Worm (Caenorhabditis elegans) whole organism, L4 larva: ENCODE measurements around the gene W01D2.1.

Experiments used
- F44E2.7 ChIP-seq: fragments of 200-800 bp; sonication (Bioruptor generic); IDR thresholded peaks from 2 replicates; pipeline ENCODE4 v2.1.2; 2022; ENCODE audit warnings: missing genetic modification characterization, missing compliant biosample characterization
- F49E8.2 ChIP-seq: sonication (generic microtip); optimal IDR thresholded peaks from 2 replicates; lab custom pipeline; 2016; ENCODE audit warnings: missing compliant biosample characterization, mild to moderate bottlenecking, missing genetic modification characterization, borderline replicate concordance
- T26A8.4 ChIP-seq: fragments of 200-800 bp; sonication (Bioruptor generic); IDR thresholded peaks from 2 replicates; pipeline ENCODE4 v1.3.6; 2022; ENCODE audit warnings: missing genetic modification characterization, missing compliant biosample characterization
- Y48G9A.11 ChIP-seq: fragments of 200-800 bp; sonication (Bioruptor generic); IDR thresholded peaks from 2 replicates; pipeline ENCODE4 v1.3.6; 2022; ENCODE audit warnings: missing genetic modification reagents, missing genetic modification characterization, missing compliant biosample characterization
- Y5F2A.4 ChIP-seq: fragments of 200-800 bp; sonication (Bioruptor generic); optimal IDR thresholded peaks from 2 replicates; lab custom pipeline; 2018; ENCODE audit warnings: mild to moderate bottlenecking, missing genetic modification characterization, missing compliant biosample characterization
- ZK337.2 ChIP-seq: fragments of 200-800 bp; sonication (Bioruptor generic); IDR thresholded peaks from 2 replicates; pipeline ENCODE4 v1.3.6; 2022; ENCODE audit warnings: missing genetic modification reagents, missing genetic modification characterization, missing compliant biosample characterization
- aha-1 ChIP-seq: fragments of 150-350 bp; peaks from one replicate; lab custom pipeline; 2014; ENCODE audit warnings: missing biosample characterization, missing genetic modification characterization
- attf-4 ChIP-seq: sonication (generic microtip); optimal IDR thresholded peaks from 3 replicates; lab custom pipeline; 2017; ENCODE audit warnings: missing biosample characterization, missing genetic modification characterization
- ceh-20 ChIP-seq: fragments of 200-800 bp; sonication (Bioruptor generic); IDR thresholded peaks from 2 replicates; pipeline ENCODE4 v1.3.6; 2022; ENCODE audit warnings: missing genetic modification reagents, missing genetic modification characterization, missing compliant biosample characterization
- ceh-44 ChIP-seq: fragments of 200-800 bp; sonication (Bioruptor generic); IDR thresholded peaks from 2 replicates; pipeline ENCODE4 v1.3.6; 2022; ENCODE audit warnings: missing genetic modification reagents, missing genetic modification characterization, missing compliant biosample characterization
- cey-2 ChIP-seq: sonication (generic microtip); optimal IDR thresholded peaks from 3 replicates; lab custom pipeline; 2017; ENCODE audit warnings: missing genetic modification characterization, mild to moderate bottlenecking, missing compliant biosample characterization, antibody characterized with exemption, borderline replicate concordance; ENCODE audit not compliant: insufficient read depth
- daf-12 ChIP-seq: fragments of 150-350 bp; optimal IDR thresholded peaks from 2 replicates; lab custom pipeline; 2014; ENCODE audit warnings: missing biosample characterization, missing genetic modification reagents, missing genetic modification characterization
- dmd-8 ChIP-seq: fragments of 200-800 bp; sonication (Bioruptor generic); IDR thresholded peaks from 2 replicates; pipeline ENCODE4 v1.3.6; 2022; ENCODE audit warnings: missing genetic modification characterization, missing compliant biosample characterization
- dpl-1 ChIP-seq: fragments of 150-350 bp; optimal IDR thresholded peaks from 2 replicates; lab custom pipeline; 2014; ENCODE audit warnings: missing biosample characterization, missing genetic modification reagents, missing genetic modification characterization
- egl-27 ChIP-seq: sonication (generic microtip); optimal IDR thresholded peaks from 3 replicates; lab custom pipeline; 2017; ENCODE audit warnings: missing biosample characterization, missing genetic modification reagents, missing genetic modification characterization
- hlh-11 ChIP-seq: fragments of 200-800 bp; sonication (Bioruptor generic); optimal IDR thresholded peaks from 2 replicates; lab custom pipeline; 2018; ENCODE audit warnings: mild to moderate bottlenecking, missing genetic modification characterization, missing compliant biosample characterization
- lim-7 ChIP-seq: fragments of 200-800 bp; sonication (Bioruptor generic); IDR thresholded peaks from 2 replicates; pipeline ENCODE4 v1.3.6; 2022; ENCODE audit warnings: missing genetic modification characterization, missing compliant biosample characterization
- lin-15B ChIP-seq: fragments of 150-350 bp; sonication (generic microtip); optimal IDR thresholded peaks from 3 replicates; lab custom pipeline; 2014; ENCODE audit warnings: missing biosample characterization, missing genetic modification characterization
- lin-29 ChIP-seq: fragments of 200-800 bp; sonication (Bioruptor generic); IDR thresholded peaks from 2 replicates; pipeline ENCODE4 v1.3.6; 2022; ENCODE audit warnings: missing genetic modification reagents, missing genetic modification characterization, missing compliant biosample characterization
- lir-3 ChIP-seq: sonication (generic microtip); optimal IDR thresholded peaks from 2 replicates; lab custom pipeline; 2016; ENCODE audit warnings: mild to moderate bottlenecking, missing genetic modification characterization, missing compliant biosample characterization
- lsy-2 ChIP-seq, 2 experiments: fragments of 150-350 bp in 1 of 2; sonication (generic microtip) in 1 of 2; optimal IDR thresholded peaks; 2 replicates each; lab custom pipeline; 2014 to 2017; ENCODE audit warnings: missing biosample characterization in 2 of 2, missing genetic modification characterization in 2 of 2
- madf-9 ChIP-seq: fragments of 200-800 bp; sonication (Bioruptor generic); conservative IDR thresholded peaks from 2 replicates; pipeline ENCODE4 v1.3.6; 2022; ENCODE audit warnings: missing genetic modification reagents, missing genetic modification characterization, missing compliant biosample characterization
- mep-1 ChIP-seq: fragments of 150-350 bp; sonication (generic microtip); optimal IDR thresholded peaks from 3 replicates; lab custom pipeline; 2014; ENCODE audit warnings: missing biosample characterization, missing genetic modification characterization
- mxl-3 ChIP-seq: fragments of 200-800 bp; sonication (Bioruptor generic); optimal IDR thresholded peaks from 2 replicates; lab custom pipeline; 2018; ENCODE audit warnings: mild to moderate bottlenecking, missing genetic modification characterization, missing compliant biosample characterization
- nhr-102 ChIP-seq: sonication (generic microtip); optimal IDR thresholded peaks from 2 replicates; lab custom pipeline; 2016; ENCODE audit warnings: mild to moderate bottlenecking, missing genetic modification characterization, moderate library complexity, missing compliant biosample characterization
- nhr-111 ChIP-seq: fragments of 200-800 bp; sonication (Bioruptor generic); optimal IDR thresholded peaks from 2 replicates; lab custom pipeline; 2018; ENCODE audit warnings: mild to moderate bottlenecking, missing genetic modification characterization, missing compliant biosample characterization
- nhr-25 ChIP-seq: sonication (generic microtip); optimal IDR thresholded peaks from 2 replicates; lab custom pipeline; 2017; ENCODE audit warnings: missing genetic modification characterization, mild to moderate bottlenecking, missing compliant biosample characterization, antibody characterized with exemption, moderate library complexity, borderline replicate concordance; ENCODE audit not compliant: insufficient read depth
- pha-4 ChIP-seq, 2 experiments: fragments of 150-350 bp in 1 of 2; fragments of 200-800 bp in 1 of 2; sonication (Bioruptor generic) in 1 of 2; IDR thresholded peaks in 1 of 2; optimal IDR thresholded peaks in 1 of 2; 2 replicates each; pipeline versions ENCODE4 v1.3.6 to Lab custom; 2014 to 2022; ENCODE audit warnings: missing genetic modification characterization in 2 of 2, missing genetic modification reagents in 2 of 2, missing biosample characterization in 1 of 2, missing compliant biosample characterization in 1 of 2
- pqm-1 ChIP-seq: sonication (generic microtip); optimal IDR thresholded peaks from 2 replicates; lab custom pipeline; 2017; ENCODE audit warnings: missing biosample characterization, missing genetic modification characterization
- tag-97 ChIP-seq: fragments of 200-800 bp; sonication (Bioruptor generic); IDR thresholded peaks from 2 replicates; pipeline ENCODE4 v1.3.6; 2022; ENCODE audit warnings: missing genetic modification characterization, missing compliant biosample characterization
- tra-1 ChIP-seq: fragments of 200-800 bp; sonication (Bioruptor generic); IDR thresholded peaks from 2 replicates; pipeline ENCODE4 v1.3.6; 2022; ENCODE audit warnings: missing genetic modification reagents, missing genetic modification characterization, missing compliant biosample characterization
- unc-62 ChIP-seq, 3 experiments: fragments of 150-350 bp in 1 of 3; sonication (generic microtip); optimal IDR thresholded peaks in 2 of 3; peaks in 1 of 3; 1 replicate in 1 of 3; 2 replicates in 2 of 3; lab custom pipeline; 2014 to 2017; ENCODE audit warnings: missing biosample characterization in 3 of 3, missing genetic modification characterization in 3 of 3, missing genetic modification reagents in 3 of 3, missing genotype in 1 of 3
- zag-1 ChIP-seq: fragments of 150-350 bp; optimal IDR thresholded peaks from 2 replicates; lab custom pipeline; 2014; ENCODE audit warnings: missing biosample characterization, missing genetic modification characterization
- zfp-2 ChIP-seq: sonication (generic microtip); optimal IDR thresholded peaks from 2 replicates; lab custom pipeline; 2016; ENCODE audit warnings: mild to moderate bottlenecking, missing genetic modification characterization, missing compliant biosample characterization
- zip-11 ChIP-seq: fragments of 200-800 bp; sonication (Bioruptor generic); IDR thresholded peaks from 2 replicates; pipeline ENCODE4 v1.3.6; 2022; ENCODE audit warnings: missing genetic modification characterization, missing compliant biosample characterization
- ztf-11 ChIP-seq: fragments of 150-350 bp; optimal IDR thresholded peaks from 2 replicates; lab custom pipeline; 2014; ENCODE audit warnings: missing biosample characterization, missing genetic modification characterization

The W01D2.1 gene

DNA sequence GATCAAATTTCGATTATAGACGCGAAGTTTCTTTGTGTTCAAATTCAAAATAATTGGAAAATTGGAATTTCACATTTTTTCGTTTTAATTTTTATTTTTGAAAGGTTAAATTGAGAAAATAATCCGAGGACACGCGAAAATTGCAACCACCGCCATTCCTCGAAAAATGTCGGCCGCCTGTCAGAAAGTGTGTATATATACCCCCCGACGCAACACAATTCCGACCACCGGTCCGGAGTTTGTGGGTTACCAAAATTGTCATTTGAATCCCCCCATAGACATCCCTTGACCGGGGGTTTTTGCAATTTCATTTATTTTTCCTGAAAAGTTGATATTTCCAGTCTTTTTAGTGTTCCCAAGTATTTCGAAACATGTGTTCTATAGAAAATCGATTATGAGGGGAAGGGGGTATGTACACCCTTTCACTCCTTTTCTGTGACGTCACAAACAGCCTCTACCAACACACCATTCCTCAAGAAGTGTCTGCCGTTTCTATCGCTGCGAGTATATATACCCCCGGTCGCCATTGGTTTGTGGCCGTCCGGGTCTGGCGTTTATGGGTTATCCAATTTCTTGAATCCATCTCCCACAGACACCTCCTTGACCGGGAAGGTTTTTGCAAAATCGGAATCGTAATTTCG is 10.9 kb upstream of the W01D2.1 start, which contains the start of gene W01D2.3 (continued):
- TF ChIP-seq F44E2.7 (no peak), tra-1 (GFP tag; lab: Robert Waterston, UW) (peak; percentile 71; the same call in 1 of the 2 replicates), lin-29 (GFP tag; lab: Robert Waterston, UW) (peak; percentile 38; the same call in 1 of the 2 replicates), zag-1 (tag; lab: Kevin White, UChicago) (no peak), daf-12 (tag; lab: Kevin White, UChicago) (no peak), tag-97 (GFP tag; lab: Robert Waterston, UW) (no peak), madf-9 (peak; percentile 53; the same call in 1 of the 2 replicates), dpl-1 (GFP tag; lab: Kevin White, UChicago) (peak; percentile 42), mep-1 (peak; percentile 80), lin-15B (tag; lab: Kevin White, UChicago) (no peak), pha-4 (GFP tag; IDR thresholded peaks at IDR 0.05; lab: Robert Waterston, UW) (peak; percentile 83), pha-4 (tag; optimal IDR thresholded peaks at IDR 0.05; lab: Kevin White, UChicago) (no peak), egl-27 (tag; lab: Kevin White, UChicago) (no peak), unc-62 (GFP tag; optimal IDR thresholded peaks at IDR 0.05 in 1 of 2; lab: Kevin White, UChicago) (peak in 1 of 2 experiments; percentile 93), unc-62 (tag; optimal IDR thresholded peaks at IDR 0.05; lab: Kevin White, UChicago) (no peak), cey-2 (tag; lab: Kevin White, UChicago) (peak; percentile 35), ceh-44 (no peak), mxl-3 (GFP tag; lab: Kevin White, UChicago) (peak; percentile 69), lir-3 (tag; lab: Kevin White, UChicago) (peak; percentile 77), nhr-25 (tag; lab: Kevin White, UChicago) (peak; percentile 86), lsy-2 (tag; optimal IDR thresholded peaks at IDR 0.05; lab: Kevin White, UChicago) (peak in 1 of 2 experiments; percentile 70), nhr-102 (tag; lab: Kevin White, UChicago) (peak; percentile 92), zfp-2 (peak; percentile 29), ZK337.2 (GFP tag; lab: Robert Waterston, UW) (peak; percentile 61; the same call in 1 of the 2 replicates), attf-4 (tag; lab: Kevin White, UChicago) (no peak), lim-7 (peak; percentile 74; the same call in 1 of the 2 replicates), Y5F2A.4 (peak; percentile 49), dmd-8 (GFP tag; lab: Robert Waterston, UW) (0 out of 2 replicates have a peak, but pooled peaks have one; percentile 36), ceh-20 (GFP tag; lab: Robert Waterston, UW) (no peak; the same call in 1 of the 2 replicates)

DNA sequence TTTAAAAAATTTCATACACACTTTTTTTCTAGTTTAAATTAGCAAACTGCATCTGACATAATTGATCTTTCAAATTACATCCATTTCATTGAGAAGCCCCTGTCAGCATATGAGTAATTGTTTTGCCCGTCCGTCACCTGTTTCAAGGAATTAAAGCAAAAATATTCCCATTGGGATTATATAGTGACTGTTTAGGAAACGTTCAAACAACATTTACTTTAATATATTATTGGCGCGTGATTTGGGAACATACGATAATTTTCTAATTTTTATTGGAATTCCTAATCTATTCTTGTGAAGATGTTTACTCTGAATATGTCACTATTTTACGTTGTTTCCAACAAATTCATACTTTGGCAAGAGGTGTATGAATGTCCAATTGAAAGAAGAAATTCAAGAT is 9.6 kb upstream of the W01D2.1 start, which contains the start of gene srt-11:
Gene srt-11 (plus strand): TSS at position 301 of the 400 bp plus-strand sequence.
- TF ChIP-seq aha-1, result peak; percentile 4
- TF ChIP-seq T26A8.4 (GFP tag; lab: Robert Waterston, UW), result no peak

- TF ChIP-seq Y48G9A.11 (GFP tag; lab: Robert Waterston, UW) (no peak), egl-27 (tag; lab: Kevin White, UChicago) (no peak), nhr-111 (no peak), aha-1 (no peak), nhr-102 (tag; lab: Kevin White, UChicago) (no peak), zip-11 (GFP tag; lab: Robert Waterston, UW) (no peak), pqm-1 (no peak), F49E8.2 (tag; lab: Kevin White, UChicago) (no peak), hlh-11 (tag; lab: Kevin White, UChicago) (no peak), ztf-11 (tag; lab: Kevin White, UChicago) (no peak)
Measured at ce11 chrII:14808686-14809085, 6.6 kb upstream of the W01D2.1 start, which contains the start of gene W01D2.6. Gene W01D2.6, plus strand, starts transcription at chrII:14808986.
